Fruit fly (Drosophila melanogaster): Measurements from ENCODE around the gene slp2.

DNA sequence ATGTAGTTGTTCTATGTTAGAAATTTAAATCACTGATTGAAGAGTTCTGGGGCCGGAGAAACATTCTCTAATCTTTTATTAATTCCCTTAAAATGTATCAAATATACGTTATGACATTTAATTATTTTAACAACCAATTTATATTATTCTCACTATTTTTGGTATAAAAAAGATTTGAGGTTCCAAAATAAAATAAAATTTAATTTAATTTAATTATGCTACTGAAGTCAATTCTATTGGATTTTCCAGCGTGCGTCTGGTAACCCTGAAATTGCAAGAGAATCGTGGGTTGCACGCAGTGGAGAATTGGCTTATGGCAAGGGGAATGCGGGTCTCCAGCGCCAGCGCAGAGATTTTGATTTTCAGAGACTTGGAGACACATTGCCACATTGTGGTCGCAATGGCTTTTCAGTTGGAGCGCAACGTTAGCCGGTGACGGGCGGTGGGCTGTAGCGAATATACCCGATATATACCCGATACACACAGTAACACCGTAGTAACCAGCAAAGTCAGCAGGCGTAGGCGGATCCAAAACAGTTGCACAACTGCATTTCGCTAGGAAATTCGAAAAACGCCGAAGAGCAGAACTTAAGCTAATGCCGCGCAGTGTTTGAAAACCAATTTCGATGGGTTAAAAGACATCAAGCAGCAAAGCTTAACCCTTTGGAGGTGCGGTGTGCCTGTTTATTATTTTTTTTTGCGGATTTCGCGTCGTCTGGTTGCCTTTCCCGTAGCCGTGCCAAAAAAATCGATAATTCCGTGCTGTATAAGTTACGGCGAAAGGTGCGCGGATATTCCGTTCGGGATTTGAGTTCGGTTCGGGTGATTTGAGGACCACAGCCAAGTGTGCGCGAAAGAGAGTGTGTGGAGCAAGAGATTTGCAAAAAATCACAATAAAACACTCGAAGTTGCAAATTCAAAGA lies 31.1 kb upstream of the slp2 start:
- no peak for TF ChIP-seq CG11085 (GFP tag; IDR thresholded peaks at IDR 0.05)
- TF ChIP-seq CG15479 (GFP tag; optimal IDR thresholded peaks at IDR 0.05) = no peak
- no peak for TF ChIP-seq tup (GFP tag; optimal IDR thresholded peaks at IDR 0.05)
- TF ChIP-seq BEAF-32 (GFP tag; optimal IDR thresholded peaks at IDR 0.05) = no peak
- TF ChIP-seq Blimp-1 (GFP tag; optimal IDR thresholded peaks at IDR 0.05) = peak; percentile 59
- no peak for TF ChIP-seq pan (optimal IDR thresholded peaks at IDR 0.05)
- TF ChIP-seq pan (GFP tag; optimal IDR thresholded peaks at IDR 0.05 in 1 of 2, IDR thresholded peaks at IDR 0.05 in 1 of 2) = no peak
- no peak for TF ChIP-seq GATAe (GFP tag; conservative IDR thresholded peaks at IDR 0.05)
